Fruit fly (Drosophila melanogaster) whole organism, embryonic: Measurements from ENCODE around the gene witty.

Source experiments
- CG13894 ChIP-seq: fragments of 200-800 bp; sonication (Bioruptor generic); optimal IDR thresholded peaks from 3 replicates; lab custom pipeline; 2018; ENCODE audit warnings: missing biosample characterization, mild to moderate bottlenecking, missing genetic modification characterization, moderate library complexity
- CG1529 ChIP-seq: fragments of 200-800 bp; sonication (Bioruptor generic); optimal IDR thresholded peaks from 3 replicates; lab custom pipeline; 2018; ENCODE audit warnings: missing biosample characterization, missing genetic modification characterization
- CG2129 ChIP-seq: fragments of 200-800 bp; sonication (Bioruptor generic); IDR thresholded peaks from 2 replicates; pipeline ENCODE4 v1.3.6; 2022; ENCODE audit warnings: missing biosample characterization, missing genetic modification characterization; ENCODE audit not compliant: partially characterized antibody
- H15 ChIP-seq: fragments of 200-800 bp; sonication (Bioruptor generic); IDR thresholded peaks from 3 replicates; pipeline ENCODE4 v1.3.6; 2022; ENCODE audit warnings: missing biosample characterization, missing genetic modification characterization
- Kr ChIP-seq: fragments of 200-800 bp; sonication (Bioruptor generic); optimal IDR thresholded peaks from 2 replicates; lab custom pipeline; 2017; ENCODE audit warnings: missing biosample characterization, mild to moderate bottlenecking, missing genetic modification characterization
- Ptx1 ChIP-seq: fragments of 200-800 bp; sonication (Bioruptor generic); IDR thresholded peaks from 2 replicates; pipeline ENCODE4 v1.3.6; 2022; ENCODE audit warnings: missing biosample characterization, missing genetic modification characterization
- Tbp ChIP-seq: fragments of >200 bp; optimal IDR thresholded peaks from 2 replicates; lab custom pipeline; 2018; ENCODE audit warnings: missing biosample characterization, missing genetic modification characterization
- ato ChIP-seq: fragments of 200-800 bp; sonication (Bioruptor generic); IDR thresholded peaks from 2 replicates; pipeline ENCODE4 v1.3.6; 2022; ENCODE audit warnings: missing biosample characterization, missing genetic modification characterization; ENCODE audit not compliant: partially characterized antibody
- dysf ChIP-seq: fragments of 200-800 bp; sonication (Bioruptor generic); IDR thresholded peaks from 3 replicates; pipeline ENCODE4 v1.3.6; 2022; ENCODE audit warnings: missing biosample characterization, missing genetic modification characterization
- ftz-f1 ChIP-seq: fragments of 200-800 bp; sonication (Bioruptor generic); optimal IDR thresholded peaks from 2 replicates; lab custom pipeline; 2016; ENCODE audit warnings: missing biosample characterization, missing genetic modification characterization
- lab ChIP-seq: fragments of 200-800 bp; sonication (Bioruptor generic); optimal IDR thresholded peaks from 3 replicates; lab custom pipeline; 2017; ENCODE audit warnings: missing biosample characterization, missing genetic modification characterization, mild to moderate bottlenecking, moderate library complexity, missing genetic modification reagents
- oc ChIP-seq: fragments of 200-800 bp; sonication (Bioruptor generic); optimal IDR thresholded peaks from 2 replicates; lab custom pipeline; 2018; ENCODE audit warnings: missing biosample characterization, mild to moderate bottlenecking, missing genetic modification characterization, moderate library complexity
- ttk ChIP-seq: fragments of 200-800 bp; sonication (Bioruptor generic); IDR thresholded peaks from 2 replicates; pipeline ENCODE4 v2.1.2; 2022; ENCODE audit warnings: missing biosample characterization, missing genetic modification characterization
- unc-4 ChIP-seq: fragments of 200-800 bp; sonication (Bioruptor generic); IDR thresholded peaks from 2 replicates; pipeline ENCODE4 v1.3.6; 2022; ENCODE audit warnings: missing biosample characterization, missing genetic modification characterization; ENCODE audit not compliant: partially characterized antibody

DNA sequence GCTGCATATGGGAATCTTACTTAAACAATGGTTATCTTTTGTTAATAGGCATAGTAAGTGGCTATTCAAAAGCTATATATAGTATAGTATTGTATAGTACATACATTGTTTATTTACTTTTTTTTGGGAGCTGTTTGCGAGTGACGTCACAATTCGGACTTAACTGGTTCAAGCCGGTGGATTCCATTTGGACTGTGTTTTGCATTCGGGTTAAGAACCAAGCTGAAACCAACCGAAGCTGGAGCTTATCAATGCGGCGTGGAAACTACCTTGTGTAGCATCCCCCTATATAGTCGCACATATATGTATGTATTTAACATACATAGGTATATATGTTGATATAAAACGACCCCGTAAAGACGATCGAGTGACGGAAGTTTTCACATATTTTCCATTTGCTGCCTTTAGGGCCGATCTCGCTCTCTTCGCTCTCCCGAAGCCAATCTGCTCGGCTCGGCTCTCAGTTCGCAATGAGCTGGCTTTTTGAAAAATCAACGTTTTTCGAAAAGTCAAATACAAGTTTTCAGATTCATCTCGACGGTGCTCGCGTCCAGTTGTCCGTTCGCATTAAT is 9.5 kb upstream of the witty start:
- no peak for TF ChIP-seq ato (GFP tag; lab: Robert Waterston, UW)
- TF ChIP-seq Kr, result no peak
- no peak for TF ChIP-seq lab (GFP tag; lab: Kevin White, UChicago)
- no peak for TF ChIP-seq Ptx1 (GFP tag; lab: Robert Waterston, UW)
- no peak for TF ChIP-seq CG1529 (GFP tag; lab: Kevin White, UChicago)
- TF ChIP-seq unc-4 (GFP tag; lab: Robert Waterston, UW), result no peak
- no peak for TF ChIP-seq oc (tag; lab: Kevin White, UChicago)
- no peak for TF ChIP-seq H15 (GFP tag; lab: Robert Waterston, UW)
- TF ChIP-seq CG13894 (tag; lab: Kevin White, UChicago), result no peak
- no peak for TF ChIP-seq ftz-f1 (GFP tag; lab: Kevin White, UChicago)
- TF ChIP-seq Tbp, result no peak
- TF ChIP-seq dysf (GFP tag; lab: Robert Waterston, UW), result no peak
- TF ChIP-seq ttk (GFP tag; lab: Robert Waterston, UW), result no peak
- no peak for TF ChIP-seq CG2129 (GFP tag; lab: Robert Waterston, UW)
